Fruit fly (Drosophila melanogaster) whole organism, embryonic: ENCODE data around the gene CG13675.

Source experiments
- Abd-B ChIP-seq: fragments of 200-800 bp; sonication (Bioruptor generic); optimal IDR thresholded peaks from 2 replicates; lab custom pipeline; 2018; ENCODE audit warnings: missing biosample characterization, mild to moderate bottlenecking, missing genetic modification characterization, moderate library complexity
- BEAF-32 ChIP-seq: fragments of 200-800 bp; sonication (Bioruptor generic); optimal IDR thresholded peaks from 3 replicates; lab custom pipeline; 2017; ENCODE audit warnings: missing biosample characterization, missing genetic modification characterization, mild to moderate bottlenecking, moderate library complexity, missing genetic modification reagents
- CG10321 ChIP-seq: fragments of 200-800 bp; sonication (Bioruptor generic); IDR thresholded peaks from 2 replicates; pipeline ENCODE4 v1.3.6; 2022; ENCODE audit warnings: missing biosample characterization, missing genetic modification characterization
- CG12236 ChIP-seq: fragments of 200-800 bp; sonication (Bioruptor generic); optimal IDR thresholded peaks from 2 replicates; lab custom pipeline; 2016; ENCODE audit warnings: missing biosample characterization, missing genetic modification characterization
- CG13287 ChIP-seq: fragments of 200-800 bp; sonication (Bioruptor generic); IDR thresholded peaks from 2 replicates; pipeline ENCODE4 v1.3.6; 2022; ENCODE audit warnings: missing biosample characterization, missing genetic modification characterization; ENCODE audit not compliant: partially characterized antibody
- CG17359 ChIP-seq: fragments of 200-800 bp; sonication (Bioruptor generic); optimal IDR thresholded peaks from 3 replicates; lab custom pipeline; 2018; ENCODE audit warnings: missing biosample characterization, mild to moderate bottlenecking, missing genetic modification characterization, moderate library complexity
- CG17385 ChIP-seq: fragments of 200-800 bp; sonication (Bioruptor generic); optimal IDR thresholded peaks from 3 replicates; lab custom pipeline; 2018; ENCODE audit warnings: missing biosample characterization, mild to moderate bottlenecking, missing genetic modification characterization
- CG17802 ChIP-seq: fragments of 200-800 bp; sonication (Bioruptor generic); optimal IDR thresholded peaks from 2 replicates; lab custom pipeline; 2018; ENCODE audit warnings: missing biosample characterization, mild to moderate bottlenecking, missing genetic modification characterization, moderate library complexity
- CG18011 ChIP-seq: fragments of 200-800 bp; sonication (Bioruptor generic); optimal IDR thresholded peaks from 2 replicates; lab custom pipeline; 2017; ENCODE audit warnings: missing biosample characterization, missing genetic modification characterization, mild to moderate bottlenecking, moderate library complexity, missing genotype
- CG18599 ChIP-seq: fragments of 200-800 bp; sonication (Bioruptor generic); optimal IDR thresholded peaks from 3 replicates; lab custom pipeline; 2017; ENCODE audit warnings: missing biosample characterization, missing genetic modification characterization, mild to moderate bottlenecking, moderate library complexity, missing genetic modification reagents
- CG31365 ChIP-seq: fragments of 200-800 bp; sonication (Bioruptor generic); optimal IDR thresholded peaks from 2 replicates; lab custom pipeline; 2018; ENCODE audit warnings: missing biosample characterization, mild to moderate bottlenecking, missing genetic modification characterization
- CG34224 ChIP-seq: fragments of 200-800 bp; sonication (Bioruptor generic); IDR thresholded peaks from 3 replicates; pipeline ENCODE4 v1.3.6; 2022; ENCODE audit warnings: missing biosample characterization, missing genetic modification characterization; ENCODE audit not compliant: partially characterized antibody
- CG3995 ChIP-seq: fragments of 200-800 bp; sonication (Bioruptor generic); optimal IDR thresholded peaks from 3 replicates; lab custom pipeline; 2016; ENCODE audit warnings: missing biosample characterization, missing genetic modification characterization
- CG42726 ChIP-seq: fragments of 200-800 bp; sonication (Bioruptor generic); IDR thresholded peaks from 2 replicates; pipeline ENCODE4 v1.3.6; 2022; ENCODE audit warnings: missing biosample characterization, missing genetic modification characterization; ENCODE audit not compliant: partially characterized antibody
- CG4282 ChIP-seq: fragments of 200-800 bp; sonication (Bioruptor generic); optimal IDR thresholded peaks from 2 replicates; lab custom pipeline; 2016; ENCODE audit warnings: missing biosample characterization, missing genetic modification characterization
- CoRest ChIP-seq: fragments of 200-800 bp; sonication (Bioruptor generic); optimal IDR thresholded peaks from 3 replicates; lab custom pipeline; 2018; ENCODE audit warnings: missing biosample characterization, mild to moderate bottlenecking, missing genetic modification characterization, moderate library complexity
- D19A ChIP-seq: fragments of 200-800 bp; optimal IDR thresholded peaks from 3 replicates; lab custom pipeline; 2019; ENCODE audit warnings: missing biosample characterization, mild to moderate bottlenecking, missing genetic modification characterization, moderate library complexity
- Dp ChIP-seq: fragments of 200-800 bp; sonication (Bioruptor generic); optimal IDR thresholded peaks from 2 replicates; lab custom pipeline; 2018; ENCODE audit warnings: missing biosample characterization, mild to moderate bottlenecking, missing genetic modification characterization, moderate library complexity
- Ets65A ChIP-seq: fragments of 200-800 bp; sonication (Bioruptor generic); peaks from one replicate; lab custom pipeline; 2016; ENCODE audit warnings: missing biosample characterization, missing genetic modification characterization
- GATAe ChIP-seq: fragments of 200-800 bp; sonication (Bioruptor generic); conservative IDR thresholded peaks from 2 replicates; pipeline ENCODE4 v1.3.6; 2022; ENCODE audit warnings: missing biosample characterization, missing genetic modification characterization
- Gug ChIP-seq: fragments of 200-800 bp; sonication (Bioruptor generic); IDR thresholded peaks from 4 replicates; pipeline ENCODE4 v1.3.6; 2022; ENCODE audit warnings: missing biosample characterization, missing genetic modification characterization
- HLH3B ChIP-seq: fragments of 200-800 bp; sonication (Bioruptor generic); IDR thresholded peaks from 2 replicates; pipeline ENCODE4 v1.3.6; 2022; ENCODE audit warnings: missing biosample characterization, missing genetic modification characterization
- Hr78 ChIP-seq, 2 experiments: fragments of 200-800 bp in 1 of 2; fragments of >200 bp in 1 of 2; sonication (Bioruptor generic) in 1 of 2; optimal IDR thresholded peaks; 2 replicates each; lab custom pipeline; 2017 to 2019; ENCODE audit warnings: missing biosample characterization in 2 of 2, missing genetic modification characterization in 2 of 2, mild to moderate bottlenecking in 1 of 2, moderate library complexity in 1 of 2
- MBD-R2 ChIP-seq: fragments of 200-800 bp; sonication (Bioruptor generic); IDR thresholded peaks from 2 replicates; pipeline ENCODE4 v1.3.6; 2022; ENCODE audit warnings: missing biosample characterization, missing genetic modification characterization
- Myb ChIP-seq: fragments of 200-800 bp; sonication (Bioruptor generic); optimal IDR thresholded peaks from 2 replicates; lab custom pipeline; 2016; ENCODE audit warnings: missing biosample characterization, missing genetic modification characterization
- Neu2 ChIP-seq: fragments of 200-800 bp; sonication (Bioruptor generic); optimal IDR thresholded peaks from 3 replicates; lab custom pipeline; 2016; ENCODE audit warnings: missing biosample characterization, missing genetic modification characterization, borderline replicate concordance
- Nf-YC ChIP-seq: fragments of 200-800 bp; optimal IDR thresholded peaks from 3 replicates; lab custom pipeline; 2019; ENCODE audit warnings: missing biosample characterization, mild to moderate bottlenecking, missing genetic modification characterization, moderate library complexity
- Opbp ChIP-seq: fragments of 200-800 bp; sonication (Bioruptor generic); IDR thresholded peaks from 3 replicates; pipeline ENCODE4 v1.3.6; 2022; ENCODE audit warnings: missing biosample characterization, missing genetic modification characterization; ENCODE audit not compliant: partially characterized antibody
- Poxn ChIP-seq: fragments of 200-800 bp; sonication (Bioruptor generic); IDR thresholded peaks from 2 replicates; pipeline ENCODE4 v1.3.6; 2022; ENCODE audit warnings: missing biosample characterization, missing genetic modification characterization
- Sin3A ChIP-seq: fragments of >200 bp; optimal IDR thresholded peaks from 2 replicates; lab custom pipeline; 2018
- ash1 ChIP-seq: fragments of 200-800 bp; sonication (Bioruptor generic); optimal IDR thresholded peaks from 2 replicates; lab custom pipeline; 2018; ENCODE audit warnings: missing biosample characterization, mild to moderate bottlenecking, missing genetic modification characterization
- crp ChIP-seq, 2 experiments: fragments of 200-800 bp; sonication (Bioruptor generic); optimal IDR thresholded peaks; 2 replicates in 1 of 2; 3 replicates in 1 of 2; lab custom pipeline; 2017; ENCODE audit warnings: missing biosample characterization in 2 of 2, missing genetic modification characterization in 2 of 2, mild to moderate bottlenecking in 1 of 2, moderate library complexity in 1 of 2
- ftz-f1 ChIP-seq: fragments of 200-800 bp; sonication (Bioruptor generic); optimal IDR thresholded peaks from 2 replicates; lab custom pipeline; 2016; ENCODE audit warnings: missing biosample characterization, missing genetic modification characterization
- fu2 ChIP-seq: fragments of 200-800 bp; sonication (Bioruptor generic); optimal IDR thresholded peaks from 2 replicates; lab custom pipeline; 2016; ENCODE audit warnings: missing biosample characterization, missing genetic modification characterization
- inv ChIP-seq: fragments of 200-800 bp; sonication (Bioruptor generic); IDR thresholded peaks from 2 replicates; pipeline ENCODE4 v1.3.6; 2022; ENCODE audit warnings: missing biosample characterization, missing genetic modification characterization; ENCODE audit not compliant: partially characterized antibody
- lbe ChIP-seq: fragments of 200-800 bp; sonication (Bioruptor generic); optimal IDR thresholded peaks from 2 replicates; lab custom pipeline; 2016; ENCODE audit warnings: missing biosample characterization, mild to moderate bottlenecking, missing genetic modification characterization
- pzg ChIP-seq: fragments of 200-800 bp; sonication (Bioruptor generic); optimal IDR thresholded peaks from 3 replicates; lab custom pipeline; 2018; ENCODE audit warnings: missing biosample characterization, mild to moderate bottlenecking, missing genetic modification characterization, moderate library complexity
- row ChIP-seq: fragments of 200-800 bp; sonication (Bioruptor generic); IDR thresholded peaks from 3 replicates; pipeline ENCODE4 v1.3.6; 2022; ENCODE audit warnings: missing biosample characterization, missing genetic modification characterization
- shn ChIP-seq: fragments of 200-800 bp; sonication (Bioruptor generic); optimal IDR thresholded peaks from 3 replicates; lab custom pipeline; 2016; ENCODE audit warnings: missing biosample characterization, missing genetic modification characterization
- ssp ChIP-seq: fragments of 200-800 bp; sonication (Bioruptor generic); IDR thresholded peaks from 2 replicates; pipeline ENCODE4 v1.3.6; 2022; ENCODE audit warnings: missing biosample characterization, missing genetic modification characterization
- vvl ChIP-seq: fragments of 200-800 bp; sonication (Bioruptor generic); IDR thresholded peaks from 2 replicates; pipeline ENCODE4 v1.3.6; 2022; ENCODE audit warnings: missing biosample characterization, missing genetic modification characterization

CG13675 gene

DNA sequence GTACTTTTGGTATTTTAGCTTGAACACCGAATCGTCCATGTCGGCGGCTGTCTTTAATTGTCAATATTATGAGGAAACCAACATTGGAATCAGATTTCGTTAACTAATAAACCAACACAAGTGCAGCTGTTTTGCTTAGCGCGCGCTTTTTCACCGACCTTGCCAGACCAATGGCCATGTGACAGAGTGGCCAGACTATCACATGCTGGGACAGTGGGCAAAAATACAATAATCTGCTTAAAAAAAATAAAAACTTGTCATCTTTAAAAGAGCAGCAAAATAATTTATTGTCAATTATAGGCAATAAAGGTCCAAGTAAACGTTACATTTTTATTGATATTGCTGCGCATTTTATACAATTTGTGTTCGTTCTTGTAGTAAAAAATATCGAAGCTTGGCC is 10.5 kb upstream of the CG13675 start, which contains the start of gene RecQ4 (continued):
- TF ChIP-seq Gug (GFP tag; lab: Robert Waterston, UW) (no peak), CG42726 (GFP tag; lab: Robert Waterston, UW) (peak; percentile 52; the same call in 1 of the 2 replicates), ftz-f1 (GFP tag; lab: Kevin White, UChicago) (peak; percentile 9), CG17359 (tag; lab: Kevin White, UChicago) (no peak), Neu2 (no peak), Opbp (GFP tag; lab: Robert Waterston, UW) (peak; percentile 53; the same call in 1 of the 3 replicates), inv (GFP tag; lab: Robert Waterston, UW) (peak; percentile 29; the same call in 1 of the 2 replicates), CG4282 (peak; percentile 65), CG34224 (GFP tag; lab: Robert Waterston, UW) (peak; percentile 44; the same call in 2 of the 3 replicates), CG18011 (peak; percentile 17), row (GFP tag; lab: Robert Waterston, UW) (peak; percentile 90), CG13287 (GFP tag; lab: Robert Waterston, UW) (peak; percentile 51; the same call in 1 of the 2 replicates), BEAF-32 (peak; percentile 36)

DNA sequence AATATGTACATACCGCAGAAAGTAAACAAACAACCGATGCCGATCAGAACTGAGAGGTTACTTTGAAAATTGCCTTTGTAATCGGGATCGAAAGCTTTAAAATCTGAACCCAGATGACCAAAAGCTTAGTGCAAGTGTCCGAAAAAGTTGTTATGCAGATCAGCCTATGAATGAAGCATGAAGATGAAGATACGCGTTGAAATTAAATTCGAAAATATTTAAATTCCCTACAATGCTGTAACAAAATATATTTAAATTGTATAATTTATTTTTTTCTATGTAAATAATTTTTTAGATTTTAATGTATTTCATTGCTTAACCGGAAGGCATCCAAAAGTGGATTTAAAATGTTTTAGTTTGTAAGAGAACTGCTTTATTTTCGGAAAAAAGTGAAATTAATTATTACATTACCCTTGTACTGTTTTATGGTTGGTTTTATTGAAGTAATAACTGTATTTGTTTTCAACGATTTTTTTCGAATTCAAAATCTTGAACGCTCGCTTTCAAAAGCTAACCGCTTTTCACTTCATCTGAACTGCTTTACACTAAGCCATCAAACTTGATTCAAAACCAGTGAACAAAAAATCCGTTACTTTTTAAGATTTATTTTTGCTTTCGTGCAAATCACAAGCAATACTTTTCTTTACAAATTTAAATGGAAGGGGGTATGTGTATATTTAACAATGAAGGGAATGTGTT is 5.4 kb downstream of the CG13675 start, which contains the start of gene CG43886:
Gene CG43886, minus strand, starts transcription at position 51 of the 699 bp plus-strand sequence.
- TF ChIP-seq CG31365 (peak; percentile 88), Myb (GFP tag; lab: Kevin White, UChicago) (peak; percentile 99), CG18599 (no peak), shn (GFP tag; lab: Kevin White, UChicago) (no peak), pzg (peak; percentile 21), crp (GFP tag; optimal IDR thresholded peaks at IDR 0.05; lab: Kevin White, UChicago) (peak in 1 of 2 experiments; percentile 8), fu2 (GFP tag; lab: Kevin White, UChicago) (no peak), BEAF-32 (no peak), ssp (GFP tag; lab: Robert Waterston, UW) (no peak), vvl (GFP tag; lab: Robert Waterston, UW) (peak; percentile 49; the same call in 1 of the 2 replicates), CG18011 (peak; percentile 96), Ets65A (GFP tag; lab: Kevin White, UChicago) (peak; percentile 72), Sin3A (lab: Kevin White, UChicago) (no peak), Poxn (no peak), CoRest (peak; percentile 21), Abd-B (GFP tag; lab: Kevin White, UChicago) (peak; percentile 60), HLH3B (no peak), CG3995 (GFP tag; lab: Kevin White, UChicago) (peak; percentile 6), Dp (GFP tag; lab: Kevin White, UChicago) (peak; percentile 41)

DNA sequence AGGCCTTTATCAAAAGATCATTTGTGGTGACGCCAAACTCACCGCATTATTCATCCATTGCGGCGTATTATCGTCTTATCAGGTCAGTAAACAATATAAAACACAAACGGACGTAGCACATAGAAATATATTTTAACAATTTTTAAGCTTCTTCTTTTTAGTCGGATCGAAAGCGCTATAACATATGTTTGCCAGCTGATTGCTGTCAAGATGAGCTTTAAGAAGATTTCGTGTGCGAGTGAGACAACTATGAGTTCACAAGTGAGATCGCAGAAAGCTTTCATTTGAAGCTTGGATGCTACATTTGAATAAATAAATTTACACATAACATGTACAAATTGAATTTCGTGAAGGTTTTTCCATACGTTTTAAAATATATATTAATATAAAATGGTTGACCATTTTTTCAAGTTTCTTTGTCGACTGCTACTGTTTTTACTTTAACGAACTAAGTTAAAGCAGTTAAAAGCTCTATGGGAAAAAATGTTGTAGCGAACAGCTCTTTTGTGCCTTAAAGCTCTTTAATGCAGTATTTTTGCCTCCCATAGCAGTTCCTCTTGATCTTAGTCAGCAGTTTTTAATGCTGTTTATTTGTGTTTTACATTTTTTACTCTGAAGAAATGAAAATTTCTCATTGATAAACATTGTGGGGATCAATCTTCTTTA is 6.5 kb downstream of the CG13675 start, which contains the start of gene CG42445:
Gene CG42445, minus strand, starts transcription at position 186 of the 666 bp plus-strand sequence.
- TF ChIP-seq CG17802 (tag; lab: Kevin White, UChicago) (no peak), ash1 (no peak), D19A (tag; lab: Kevin White, UChicago) (peak; percentile 29), GATAe (GFP tag; lab: Robert Waterston, UW) (no peak), MBD-R2 (GFP tag; lab: Robert Waterston, UW) (peak; percentile 35; the same call in 1 of the 2 replicates), pzg (peak; percentile 10), Nf-YC (tag; lab: Kevin White, UChicago) (peak; percentile 20), CG12236 (GFP tag; lab: Kevin White, UChicago) (no peak), lbe (GFP tag; lab: Kevin White, UChicago) (peak; percentile 53), Myb (GFP tag; lab: Kevin White, UChicago) (peak; percentile 69), CG10321 (GFP tag; lab: Robert Waterston, UW) (peak; percentile 81), CG18011 (peak; percentile 96), crp (GFP tag; optimal IDR thresholded peaks at IDR 0.05; lab: Kevin White, UChicago) (peak in 1 of 2 experiments; percentile 84), CG17385 (peak; percentile 61), Hr78 (GFP tag; optimal IDR thresholded peaks at IDR 0.05; lab: Kevin White, UChicago) (no peak), CG31365 (peak; percentile 54), CG13287 (GFP tag; lab: Robert Waterston, UW) (0 out of 2 replicates have a peak, but pooled peaks have one; percentile 14), CG34224 (GFP tag; lab: Robert Waterston, UW) (0 out of 3 replicates have a peak, but pooled peaks have one; percentile 18)
